Worm (Caenorhabditis elegans) whole organism, L1 larva: ENCODE data around the gene C05C10.3.
A peak's percentile ranks its signal among the peaks of the same experiment; 100 is the strongest.

Source experiments
- C34B4.2 ChIP-seq: sonication (generic microtip); optimal IDR thresholded peaks from 2 replicates; lab custom pipeline; 2017; ENCODE audit warnings: mild to moderate bottlenecking, missing genetic modification characterization, missing compliant biosample characterization
- alr-1 ChIP-seq: fragments of 200-800 bp; sonication (Bioruptor generic); optimal IDR thresholded peaks from 2 replicates; lab custom pipeline; 2018; ENCODE audit warnings: borderline replicate concordance, mild to moderate bottlenecking, missing genetic modification characterization, missing compliant biosample characterization
- aly-2 ChIP-seq: fragments of 150-350 bp; optimal IDR thresholded peaks from 2 replicates; lab custom pipeline; 2014; ENCODE audit warnings: missing biosample characterization, missing genetic modification characterization
- ama-1 ChIP-seq: fragments of 150-350 bp; optimal IDR thresholded peaks from 2 replicates; lab custom pipeline; 2014
- blmp-1 ChIP-seq: fragments of 150-350 bp; optimal IDR thresholded peaks from 2 replicates; lab custom pipeline; 2014; ENCODE audit warnings: missing biosample characterization, missing genetic modification characterization
- ceh-63 ChIP-seq: fragments of 200-800 bp; sonication (Bioruptor generic); optimal IDR thresholded peaks from 2 replicates; lab custom pipeline; 2018; ENCODE audit warnings: mild to moderate bottlenecking, missing genetic modification characterization, missing compliant biosample characterization
- ces-1 ChIP-seq: fragments of 150-350 bp; optimal IDR thresholded peaks from 2 replicates; lab custom pipeline; 2014; ENCODE audit warnings: missing biosample characterization, missing genetic modification reagents, missing genetic modification characterization
- dpl-1 ChIP-seq, 3 experiments: fragments of 150-350 bp in 2 of 3; sonication (generic microtip) in 1 of 3; optimal IDR thresholded peaks; 2 replicates each; lab custom pipeline; 2014 to 2017; ENCODE audit warnings: missing biosample characterization in 3 of 3, missing genetic modification characterization in 3 of 3, missing genetic modification reagents in 3 of 3
- dsc-1 ChIP-seq: sonication (generic microtip); optimal IDR thresholded peaks from 2 replicates; lab custom pipeline; 2016; ENCODE audit warnings: mild to moderate bottlenecking, missing genetic modification characterization, missing compliant biosample characterization
- efl-1 ChIP-seq, 4 experiments: fragments of 150-350 bp; optimal IDR thresholded peaks in 3 of 4; peaks in 1 of 4; 1 replicate in 1 of 4; 2 replicates in 3 of 4; lab custom pipeline; 2014; ENCODE audit warnings: missing biosample characterization in 2 of 4, missing genetic modification characterization in 2 of 4, missing genetic modification reagents in 2 of 4
- efl-3 ChIP-seq: fragments of 200-800 bp; sonication (Bioruptor generic); optimal IDR thresholded peaks from 2 replicates; lab custom pipeline; 2018; ENCODE audit warnings: mild to moderate bottlenecking, missing genetic modification characterization, missing compliant biosample characterization
- egl-27 ChIP-seq, 2 experiments: fragments of 150-350 bp in 1 of 2; sonication (generic microtip); optimal IDR thresholded peaks; 3 replicates each; lab custom pipeline; 2017 to 2018; ENCODE audit warnings: missing biosample characterization in 2 of 2, missing genetic modification characterization in 2 of 2, missing genetic modification reagents in 2 of 2
- elt-2 ChIP-seq: sonication (generic microtip); optimal IDR thresholded peaks from 2 replicates; lab custom pipeline; 2016; ENCODE audit warnings: missing genetic modification characterization, mild to moderate bottlenecking, inconsistent platforms, missing compliant biosample characterization, missing genetic modification reagents
- grh-1 ChIP-seq: fragments of 200-800 bp; sonication (Bioruptor generic); IDR thresholded peaks from 2 replicates; pipeline ENCODE4 v1.3.6; 2022; ENCODE audit warnings: missing genetic modification reagents, missing genetic modification characterization, missing compliant biosample characterization
- hlh-17 ChIP-seq: fragments of 200-800 bp; sonication (Bioruptor generic); optimal IDR thresholded peaks from 2 replicates; lab custom pipeline; 2018; ENCODE audit warnings: missing genetic modification characterization, mild to moderate bottlenecking, missing compliant biosample characterization, moderate library complexity, borderline replicate concordance
- hpl-2 ChIP-seq: fragments of 150-350 bp; optimal IDR thresholded peaks from 2 replicates; lab custom pipeline; 2014; ENCODE audit warnings: missing biosample characterization, missing genetic modification reagents, missing genetic modification characterization
- jun-1 ChIP-seq: fragments of 150-350 bp; optimal IDR thresholded peaks from 2 replicates; lab custom pipeline; 2014; ENCODE audit warnings: missing biosample characterization, missing genetic modification reagents, missing genetic modification characterization
- lin-13 ChIP-seq: fragments of 150-350 bp; optimal IDR thresholded peaks from 2 replicates; lab custom pipeline; 2014; ENCODE audit warnings: missing biosample characterization, missing genetic modification reagents, missing genetic modification characterization
- lin-35 ChIP-seq, 2 experiments: fragments of 150-350 bp; optimal IDR thresholded peaks; 2 replicates each; lab custom pipeline; 2014; ENCODE audit warnings: missing biosample characterization in 2 of 2, missing genetic modification characterization in 2 of 2, missing genetic modification reagents in 2 of 2
- lin-39 ChIP-seq: fragments of 150-350 bp; optimal IDR thresholded peaks from 2 replicates; lab custom pipeline; 2014; ENCODE audit warnings: missing biosample characterization, missing genetic modification reagents, missing genetic modification characterization
- lsy-2 ChIP-seq, 2 experiments: fragments of 150-350 bp; optimal IDR thresholded peaks; 2 replicates each; lab custom pipeline; 2014; ENCODE audit warnings: missing biosample characterization in 2 of 2, missing genetic modification characterization in 2 of 2
- mdl-1 ChIP-seq, 2 experiments: fragments of 150-350 bp; optimal IDR thresholded peaks; 2 replicates each; lab custom pipeline; 2014 to 2017; ENCODE audit warnings: missing biosample characterization in 2 of 2, missing genetic modification characterization in 2 of 2, inconsistent platforms in 1 of 2
- mep-1 ChIP-seq: fragments of 150-350 bp; optimal IDR thresholded peaks from 2 replicates; lab custom pipeline; 2014; ENCODE audit warnings: missing biosample characterization, missing genetic modification characterization
- nhr-11 ChIP-seq: fragments of 150-350 bp; optimal IDR thresholded peaks from 2 replicates; lab custom pipeline; 2014; ENCODE audit warnings: missing biosample characterization, missing genetic modification characterization
- nhr-12 ChIP-seq: sonication (generic microtip); optimal IDR thresholded peaks from 2 replicates; lab custom pipeline; 2017; ENCODE audit warnings: missing biosample characterization, missing genetic modification characterization
- nhr-20 ChIP-seq: sonication (generic microtip); optimal IDR thresholded peaks from 2 replicates; lab custom pipeline; 2016; ENCODE audit warnings: mild to moderate bottlenecking, missing genetic modification characterization, missing compliant biosample characterization
- nhr-47 ChIP-seq: sonication (generic microtip); optimal IDR thresholded peaks from 2 replicates; lab custom pipeline; 2016; ENCODE audit warnings: mild to moderate bottlenecking, missing genetic modification characterization, moderate library complexity, missing compliant biosample characterization
- nhr-71 ChIP-seq: sonication (generic microtip); optimal IDR thresholded peaks from 2 replicates; lab custom pipeline; 2016; ENCODE audit warnings: mild to moderate bottlenecking, missing genetic modification characterization, moderate library complexity, missing compliant biosample characterization
- nhr-77 ChIP-seq: fragments of 150-350 bp; optimal IDR thresholded peaks from 2 replicates; lab custom pipeline; 2014; ENCODE audit warnings: missing biosample characterization, missing genetic modification characterization
- nhr-84 ChIP-seq: sonication (generic microtip); optimal IDR thresholded peaks from 2 replicates; lab custom pipeline; 2017; ENCODE audit warnings: missing biosample characterization, missing genetic modification characterization
- nhr-85 ChIP-seq: sonication (generic microtip); peaks from one replicate; lab custom pipeline; 2016; ENCODE audit warnings: missing genetic modification characterization, inconsistent platforms, missing compliant biosample characterization
- nhr-90 ChIP-seq: sonication (generic microtip); optimal IDR thresholded peaks from 2 replicates; lab custom pipeline; 2016; ENCODE audit warnings: mild to moderate bottlenecking, missing genetic modification characterization, missing compliant biosample characterization; ENCODE audit not compliant: poor library complexity
- pqm-1 ChIP-seq: sonication (generic microtip); optimal IDR thresholded peaks from 3 replicates; lab custom pipeline; 2017; ENCODE audit warnings: missing biosample characterization, missing genetic modification characterization
- rnt-1 ChIP-seq: sonication (generic microtip); optimal IDR thresholded peaks from 2 replicates; lab custom pipeline; 2016; ENCODE audit warnings: mild to moderate bottlenecking, missing genetic modification characterization, moderate library complexity, missing compliant biosample characterization
- skn-1 ChIP-seq: fragments of 150-350 bp; optimal IDR thresholded peaks from 2 replicates; lab custom pipeline; 2014; ENCODE audit warnings: missing biosample characterization, missing genetic modification characterization
- snpc-4 ChIP-seq: fragments of 150-350 bp; optimal IDR thresholded peaks from 2 replicates; lab custom pipeline; 2014; ENCODE audit warnings: missing biosample characterization, missing genetic modification characterization
- snu-23 ChIP-seq: sonication (generic microtip); optimal IDR thresholded peaks from 2 replicates; lab custom pipeline; 2016; ENCODE audit warnings: missing genetic modification characterization, missing compliant biosample characterization
- sptf-1 ChIP-seq: fragments of 150-350 bp; optimal IDR thresholded peaks from 2 replicates; lab custom pipeline; 2014; ENCODE audit warnings: missing biosample characterization, missing genetic modification characterization
- sup-37 ChIP-seq: fragments of 200-800 bp; sonication (Bioruptor generic); optimal IDR thresholded peaks from 2 replicates; lab custom pipeline; 2018; ENCODE audit warnings: mild to moderate bottlenecking, missing genetic modification characterization, missing compliant biosample characterization
- tbx-2 ChIP-seq: sonication (generic microtip); optimal IDR thresholded peaks from 2 replicates; lab custom pipeline; 2016; ENCODE audit warnings: missing genetic modification characterization, missing compliant biosample characterization
- unc-86 ChIP-seq: sonication (generic microtip); optimal IDR thresholded peaks from 2 replicates; lab custom pipeline; 2016; ENCODE audit warnings: missing genetic modification characterization, missing compliant biosample characterization
- xbp-1 ChIP-seq: sonication (generic microtip); optimal IDR thresholded peaks from 2 replicates; lab custom pipeline; 2016; ENCODE audit warnings: missing genetic modification characterization, missing compliant biosample characterization
- zag-1 ChIP-seq: fragments of 150-350 bp; optimal IDR thresholded peaks from 2 replicates; lab custom pipeline; 2014; ENCODE audit warnings: missing biosample characterization, missing genetic modification characterization
- zip-4 ChIP-seq: fragments of 200-800 bp; sonication (Bioruptor generic); optimal IDR thresholded peaks from 2 replicates; lab custom pipeline; 2018; ENCODE audit warnings: mild to moderate bottlenecking, missing genetic modification characterization, moderate library complexity, missing compliant biosample characterization
- ztf-11 ChIP-seq, 2 experiments: sonication (generic microtip); optimal IDR thresholded peaks; 2 replicates each; lab custom pipeline; 2016 to 2017; ENCODE audit warnings: missing genetic modification characterization in 2 of 2, missing biosample characterization in 1 of 2, missing compliant biosample characterization in 1 of 2
- ztf-4 ChIP-seq: fragments of 150-350 bp; optimal IDR thresholded peaks from 2 replicates; lab custom pipeline; 2014; ENCODE audit warnings: missing biosample characterization, missing genetic modification characterization

C05C10.3 gene

DNA sequence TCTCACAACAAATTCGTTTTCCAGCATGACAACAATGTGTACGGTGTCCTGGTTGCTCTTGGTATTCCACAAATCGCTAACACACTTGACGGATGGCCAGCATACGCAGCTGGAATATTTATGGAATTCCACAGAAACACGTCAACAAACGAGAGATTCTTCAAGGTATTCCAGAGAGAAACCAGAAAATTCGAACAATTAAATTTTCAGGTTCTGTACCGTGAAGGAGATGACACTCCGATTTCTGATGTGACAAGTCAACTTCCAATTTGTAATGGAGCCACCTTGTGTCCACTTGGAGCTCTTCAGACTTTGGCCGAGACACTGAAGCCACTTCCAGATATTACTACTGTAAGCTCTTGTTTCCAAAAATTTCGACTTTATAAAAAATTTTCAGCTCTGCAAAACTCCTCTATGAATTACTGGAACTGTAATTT lies 2.7 kb downstream of the C05C10.3 start:
- TF ChIP-seq alr-1 (tag; lab: Kevin White, UChicago) = no peak
- TF ChIP-seq nhr-77 = no peak
- no peak for TF ChIP-seq efl-1 (optimal IDR thresholded peaks at IDR 0.05; lab: Kevin White, UChicago)
- TF ChIP-seq efl-1 (GFP tag; optimal IDR thresholded peaks at IDR 0.05 in 1 of 2; lab: Kevin White, UChicago) = peak in 1 of 2 experiments; percentile 88
- no peak for TF ChIP-seq skn-1 (tag; lab: Kevin White, UChicago)
- TF ChIP-seq ama-1 (lab: Kevin White, UChicago) = peak; percentile 77
- peak; percentile 48 for TF ChIP-seq snu-23 (GFP tag; lab: Kevin White, UChicago)
- no peak for TF ChIP-seq jun-1 (tag; lab: Kevin White, UChicago)
- peak; percentile 74 for TF ChIP-seq nhr-85 (tag; lab: Kevin White, UChicago)
- TF ChIP-seq rnt-1 (tag; lab: Kevin White, UChicago) = peak; percentile 54
- peak in 1 of 3 experiments; percentile 4 for TF ChIP-seq dpl-1 (GFP tag; optimal IDR thresholded peaks at IDR 0.05; lab: Kevin White, UChicago)
- peak; percentile 24 for TF ChIP-seq hlh-17
- TF ChIP-seq nhr-71 (tag; lab: Kevin White, UChicago) = peak; percentile 42
- TF ChIP-seq lin-35 (GFP tag; optimal IDR thresholded peaks at IDR 0.05; lab: Kevin White, UChicago) = peak in 1 of 2 experiments; percentile 1
- peak; percentile 58 for TF ChIP-seq nhr-90 (tag; lab: Kevin White, UChicago)
- peak; percentile 14 for TF ChIP-seq nhr-20 (tag; lab: Kevin White, UChicago)
- peak; percentile 59 for TF ChIP-seq aly-2
- no peak for TF ChIP-seq unc-86
- TF ChIP-seq nhr-47 (tag; lab: Kevin White, UChicago) = peak; percentile 48
- no peak for TF ChIP-seq C34B4.2

DNA sequence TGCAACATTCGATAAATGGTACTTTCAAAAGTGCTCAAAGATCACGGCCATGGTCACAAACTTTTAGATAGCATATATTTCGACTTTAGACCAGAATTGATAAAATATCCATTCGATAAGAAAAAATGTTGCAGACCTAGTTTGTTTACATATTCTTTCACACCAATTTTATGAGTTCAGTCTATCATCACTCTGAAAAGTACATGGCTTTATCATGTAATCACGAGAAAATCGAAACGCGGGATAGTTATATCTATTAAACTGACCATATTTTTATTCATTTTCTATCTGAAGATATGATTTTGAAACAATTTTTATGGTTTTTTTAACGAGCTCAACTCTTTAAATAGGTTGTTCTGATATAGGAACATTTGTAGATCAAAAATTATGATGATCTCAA lies 5.2 kb downstream of the C05C10.3 start, which contains the start of gene pho-11:
TSS of gene pho-11 (plus strand) at position 374 of the 400 bp plus-strand sequence.
- TF ChIP-seq egl-27 (tag; optimal IDR thresholded peaks at IDR 0.05; lab: Kevin White, UChicago) = no peak
- TF ChIP-seq elt-2 = peak; percentile 64

DNA sequence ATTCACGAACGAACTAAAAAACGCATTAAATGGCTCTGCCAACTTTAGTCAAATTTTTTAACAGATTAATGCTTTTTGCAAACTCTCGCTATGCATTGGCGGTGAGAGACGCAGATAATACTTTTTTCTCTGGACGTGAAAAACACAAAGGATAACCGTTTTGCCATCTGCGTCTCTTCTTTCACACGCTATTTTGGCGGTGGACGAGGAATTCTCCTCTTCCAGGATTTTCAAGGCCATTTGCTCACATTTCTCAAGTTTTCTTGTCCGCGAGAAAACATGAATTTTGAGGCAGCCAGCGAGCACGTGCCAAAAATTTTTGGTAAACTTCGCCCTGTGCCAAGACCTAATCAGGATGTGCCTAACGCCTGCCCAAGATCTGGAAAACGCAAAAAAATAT lies 5.7 kb downstream of the C05C10.3 start:
- TF ChIP-seq xbp-1 (tag; lab: Kevin White, UChicago) (peak; percentile 36), jun-1 (tag; lab: Kevin White, UChicago) (peak; percentile 18), nhr-11 (tag; lab: Kevin White, UChicago) (peak; percentile 23), lsy-2 (tag; optimal IDR thresholded peaks at IDR 0.05; lab: Kevin White, UChicago) (peak; percentile 24 to 57), zip-4 (GFP tag; lab: Kevin White, UChicago) (no peak), alr-1 (tag; lab: Kevin White, UChicago) (no peak), ama-1 (lab: Kevin White, UChicago) (no peak), mdl-1 (tag; optimal IDR thresholded peaks at IDR 0.05; lab: Kevin White, UChicago) (peak in 1 of 2 experiments; percentile 1), hlh-17 (no peak), nhr-20 (tag; lab: Kevin White, UChicago) (peak; percentile 46), sup-37 (GFP tag; lab: Kevin White, UChicago) (no peak), aly-2 (no peak), ztf-11 (tag; optimal IDR thresholded peaks at IDR 0.05; lab: Kevin White, UChicago) (peak in 1 of 2 experiments; percentile 65), blmp-1 (no peak), pqm-1 (tag; lab: Kevin White, UChicago) (no peak), dpl-1 (GFP tag; optimal IDR thresholded peaks at IDR 0.05; lab: Kevin White, UChicago) (peak; percentile 25 to 45 (median 37)), sptf-1 (tag; lab: Kevin White, UChicago) (no peak), hpl-2 (GFP tag; lab: Kevin White, UChicago) (no peak), nhr-47 (tag; lab: Kevin White, UChicago) (peak; percentile 68), efl-3 (GFP tag; lab: Kevin White, UChicago) (no peak), efl-1 (optimal IDR thresholded peaks at IDR 0.05; lab: Kevin White, UChicago) (peak; percentile 60 to 70), efl-1 (GFP tag; optimal IDR thresholded peaks at IDR 0.05 in 1 of 2; lab: Kevin White, UChicago) (peak; percentile 39 to 95), nhr-84 (tag; lab: Kevin White, UChicago) (no peak), grh-1 (GFP tag; lab: Robert Waterston, UW) (no peak), snpc-4 (tag; lab: Kevin White, UChicago) (no peak), nhr-90 (tag; lab: Kevin White, UChicago) (no peak), lin-13 (GFP tag; lab: Kevin White, UChicago) (peak; percentile 18), mep-1 (tag; lab: Kevin White, UChicago) (no peak), tbx-2 (peak; percentile 68), nhr-12 (tag; lab: Kevin White, UChicago) (no peak), ztf-4 (no peak), nhr-77 (peak; percentile 6), rnt-1 (tag; lab: Kevin White, UChicago) (peak; percentile 84), zag-1 (tag; lab: Kevin White, UChicago) (no peak), ceh-63 (GFP tag; lab: Kevin White, UChicago) (no peak), dsc-1 (peak; percentile 35), lin-39 (no peak), ces-1 (GFP tag; lab: Kevin White, UChicago) (no peak)
